Fruit fly (Drosophila melanogaster): Measurements from ENCODE around the gene CG3744.

DNA sequence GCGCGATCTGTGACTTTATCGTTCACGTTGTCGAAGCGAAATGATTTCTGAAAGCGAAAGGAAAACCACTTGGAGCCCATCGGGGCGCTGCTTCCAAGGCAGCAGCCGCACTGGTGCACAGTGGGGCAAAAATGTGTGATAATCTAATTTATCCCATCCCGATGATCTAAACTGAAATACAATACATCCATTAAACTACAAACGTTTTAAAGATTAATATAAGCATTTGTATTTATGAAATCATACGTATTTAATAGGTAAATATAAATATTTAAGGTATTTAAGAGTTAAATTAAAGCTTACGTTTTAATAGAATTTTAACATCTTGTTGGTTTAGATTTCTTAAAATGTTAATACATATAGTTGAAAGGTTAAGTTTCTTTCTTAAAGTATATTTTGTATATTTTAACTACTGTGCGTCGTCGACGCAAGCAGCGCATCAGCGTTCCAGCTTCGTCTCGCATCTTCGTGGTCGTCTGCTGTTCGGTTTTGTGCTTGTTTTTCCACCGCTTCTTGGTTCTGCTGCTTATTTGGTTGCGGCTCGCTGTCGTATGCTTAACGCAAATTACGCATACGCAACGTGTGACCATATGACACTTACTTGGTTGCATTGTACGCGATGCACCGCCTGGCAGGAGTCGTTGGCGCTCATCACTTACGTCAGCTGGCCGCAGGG lies 29.6 kb upstream of the CG3744 start, which contains the start of gene CG13643:
- TF ChIP-seq CG9932 (GFP tag; IDR thresholded peaks at IDR 0.05) (no peak), CG30020 (tag; optimal IDR thresholded peaks at IDR 0.05) (no peak), repo (GFP tag; optimal IDR thresholded peaks at IDR 0.05) (no peak), CG2116 (GFP tag; optimal IDR thresholded peaks at IDR 0.05) (no peak), ken (GFP tag; IDR thresholded peaks at IDR 0.05) (0 out of 3 replicates have a peak, but pooled peaks have one; percentile 23), CG15514 (GFP tag; optimal IDR thresholded peaks at IDR 0.05) (no peak), CG6791 (GFP tag; IDR thresholded peaks at IDR 0.05; ENCODE audit: partially characterized antibody) (no peak), Hmr (GFP tag; optimal IDR thresholded peaks at IDR 0.05) (no peak), CG10543 (GFP tag; optimal IDR thresholded peaks at IDR 0.05) (no peak), CG15696 (tag; optimal IDR thresholded peaks at IDR 0.05) (no peak), CG33557 (GFP tag; optimal IDR thresholded peaks at IDR 0.05) (no peak), CG1647 (GFP tag; optimal IDR thresholded peaks at IDR 0.05) (no peak)

Measured in whole organism, embryonic.